Worm (Caenorhabditis elegans): Measurements from ENCODE around the gene F07F6.1.

ce11 chrII:5478318-5478717 lies 40.6 kb downstream of the F07F6.1 start, which contains the start of gene F56D1.1:
- TF ChIP-seq him-1 (tag; optimal IDR thresholded peaks at IDR 0.05) (no peak), W03F9.2 (tag; optimal IDR thresholded peaks at IDR 0.05) (no peak), dao-5 (tag; optimal IDR thresholded peaks at IDR 0.05) (no peak)

All from whole organism, L4/young adult.